Fruit fly (Drosophila melanogaster) whole organism, embryonic: Measurements from ENCODE around the gene Ubi-p5E.

Experiments used
- Ada2b ChIP-seq: fragments of 200-800 bp; sonication (Bioruptor generic); IDR thresholded peaks from 2 replicates; pipeline ENCODE4 v1.3.6; 2022; ENCODE audit warnings: missing biosample characterization, missing genetic modification characterization
- Asciz ChIP-seq: fragments of 200-800 bp; sonication (Bioruptor generic); optimal IDR thresholded peaks from 2 replicates; lab custom pipeline; 2017; ENCODE audit warnings: missing biosample characterization, mild to moderate bottlenecking, missing genetic modification characterization, missing genetic modification reagents
- Bteb2 ChIP-seq: fragments of 200-800 bp; sonication (Bioruptor generic); optimal IDR thresholded peaks from 2 replicates; lab custom pipeline; 2016; ENCODE audit warnings: missing biosample characterization, missing genetic modification characterization
- C15 ChIP-seq: fragments of 200-800 bp; sonication (Bioruptor generic); IDR thresholded peaks from 3 replicates; pipeline ENCODE4 v1.3.6; 2022; ENCODE audit warnings: missing biosample characterization, missing genetic modification characterization
- CG10462 ChIP-seq: fragments of 200-800 bp; sonication (Bioruptor generic); optimal IDR thresholded peaks from 2 replicates; lab custom pipeline; 2016; ENCODE audit warnings: missing biosample characterization, missing genetic modification characterization
- CG11398 ChIP-seq: fragments of 200-800 bp; sonication (Bioruptor generic); optimal IDR thresholded peaks from 2 replicates; lab custom pipeline; 2016; ENCODE audit warnings: missing biosample characterization, missing genetic modification characterization
- CG11456 ChIP-seq: fragments of 200-800 bp; sonication (Bioruptor generic); IDR thresholded peaks from 3 replicates; pipeline ENCODE4 v1.3.6; 2022; ENCODE audit warnings: missing biosample characterization, missing genetic modification characterization
- CG11560 ChIP-seq: fragments of 200-800 bp; sonication (Bioruptor generic); IDR thresholded peaks from 3 replicates; pipeline ENCODE4 v1.3.6; 2022; ENCODE audit warnings: missing biosample characterization, missing genetic modification characterization
- CG13287 ChIP-seq: fragments of 200-800 bp; sonication (Bioruptor generic); IDR thresholded peaks from 2 replicates; pipeline ENCODE4 v1.3.6; 2022; ENCODE audit warnings: missing biosample characterization, missing genetic modification characterization; ENCODE audit not compliant: partially characterized antibody
- CG14014 ChIP-seq: fragments of 200-800 bp; sonication (Bioruptor generic); IDR thresholded peaks from 2 replicates; pipeline ENCODE4 v1.3.6; 2022; ENCODE audit warnings: missing biosample characterization, missing genetic modification characterization
- CG14050 ChIP-seq: fragments of 200-800 bp; sonication (Bioruptor generic); IDR thresholded peaks from 3 replicates; pipeline ENCODE4 v1.3.6; 2022; ENCODE audit warnings: missing biosample characterization, missing genetic modification characterization
- CG17802 ChIP-seq: fragments of 200-800 bp; sonication (Bioruptor generic); optimal IDR thresholded peaks from 2 replicates; lab custom pipeline; 2018; ENCODE audit warnings: missing biosample characterization, mild to moderate bottlenecking, missing genetic modification characterization, moderate library complexity
- CG17912 ChIP-seq: fragments of 200-800 bp; sonication (Bioruptor generic); optimal IDR thresholded peaks from 2 replicates; lab custom pipeline; 2018; ENCODE audit warnings: missing biosample characterization, mild to moderate bottlenecking, missing genetic modification characterization
- CG2116 ChIP-seq: fragments of 200-800 bp; sonication (Bioruptor generic); optimal IDR thresholded peaks from 3 replicates; lab custom pipeline; 2018; ENCODE audit warnings: missing biosample characterization, mild to moderate bottlenecking, missing genetic modification characterization
- CG3065 ChIP-seq: fragments of 200-800 bp; sonication (Bioruptor generic); optimal IDR thresholded peaks from 2 replicates; lab custom pipeline; 2016; ENCODE audit warnings: missing biosample characterization, missing genetic modification characterization
- CG32772 ChIP-seq: fragments of 200-800 bp; sonication (Bioruptor generic); IDR thresholded peaks from 2 replicates; pipeline ENCODE4 v1.3.6; 2022; ENCODE audit warnings: missing biosample characterization, missing genetic modification characterization
- CG34422 ChIP-seq: fragments of 200-800 bp; sonication (Bioruptor generic); IDR thresholded peaks from 3 replicates; pipeline ENCODE4 v1.3.6; 2022; ENCODE audit warnings: missing biosample characterization, missing genetic modification characterization
- CG4282 ChIP-seq: fragments of 200-800 bp; sonication (Bioruptor generic); optimal IDR thresholded peaks from 2 replicates; lab custom pipeline; 2016; ENCODE audit warnings: missing biosample characterization, missing genetic modification characterization
- CG4424 ChIP-seq: fragments of 200-800 bp; sonication (Bioruptor generic); optimal IDR thresholded peaks from 3 replicates; lab custom pipeline; 2016; ENCODE audit warnings: missing biosample characterization, missing genetic modification characterization
- CG4854 ChIP-seq: fragments of 200-800 bp; sonication (Bioruptor generic); optimal IDR thresholded peaks from 2 replicates; lab custom pipeline; 2016; ENCODE audit warnings: missing biosample characterization, missing genetic modification characterization, inconsistent platforms
- CG7745 ChIP-seq: fragments of 200-800 bp; sonication (Bioruptor generic); optimal IDR thresholded peaks from 2 replicates; lab custom pipeline; 2018; ENCODE audit warnings: missing biosample characterization, mild to moderate bottlenecking, missing genetic modification characterization, moderate library complexity
- CG8281 ChIP-seq: fragments of 200-800 bp; sonication (Bioruptor generic); optimal IDR thresholded peaks from 2 replicates; lab custom pipeline; 2018; ENCODE audit warnings: missing biosample characterization, mild to moderate bottlenecking, missing genetic modification characterization, moderate library complexity
- Dip2 ChIP-seq: fragments of 200-800 bp; sonication (Bioruptor generic); IDR thresholded peaks from 2 replicates; pipeline ENCODE4 v1.3.6; 2022; ENCODE audit warnings: missing biosample characterization, missing genetic modification characterization
- Dp ChIP-seq: fragments of 200-800 bp; sonication (Bioruptor generic); optimal IDR thresholded peaks from 2 replicates; lab custom pipeline; 2018; ENCODE audit warnings: missing biosample characterization, mild to moderate bottlenecking, missing genetic modification characterization, moderate library complexity
- Gsc ChIP-seq: fragments of 200-800 bp; sonication (Bioruptor generic); IDR thresholded peaks from 2 replicates; pipeline ENCODE4 v1.3.6; 2022; ENCODE audit warnings: missing biosample characterization, missing genetic modification characterization
- H15 ChIP-seq: fragments of 200-800 bp; sonication (Bioruptor generic); IDR thresholded peaks from 3 replicates; pipeline ENCODE4 v1.3.6; 2022; ENCODE audit warnings: missing biosample characterization, missing genetic modification characterization
- Kr ChIP-seq: fragments of 200-800 bp; sonication (Bioruptor generic); optimal IDR thresholded peaks from 2 replicates; lab custom pipeline; 2017; ENCODE audit warnings: missing biosample characterization, mild to moderate bottlenecking, missing genetic modification characterization
- MTF-1 ChIP-seq: fragments of 200-800 bp; sonication (Bioruptor generic); optimal IDR thresholded peaks from 2 replicates; lab custom pipeline; 2018; ENCODE audit warnings: missing biosample characterization, mild to moderate bottlenecking, missing genetic modification characterization, borderline replicate concordance
- Nf-YA ChIP-seq: fragments of 200-800 bp; sonication (Bioruptor generic); IDR thresholded peaks from 2 replicates; pipeline ENCODE4 v1.3.6; 2022; ENCODE audit warnings: missing biosample characterization, missing genetic modification characterization
- Pdp1 ChIP-seq, 2 experiments: fragments of 200-800 bp; sonication (Bioruptor generic); optimal IDR thresholded peaks; 3 replicates each; lab custom pipeline; 2016; ENCODE audit warnings: missing biosample characterization in 2 of 2, missing genetic modification characterization in 2 of 2, mild to moderate bottlenecking in 1 of 2, moderate library complexity in 1 of 2
- Poxn ChIP-seq: fragments of 200-800 bp; sonication (Bioruptor generic); IDR thresholded peaks from 2 replicates; pipeline ENCODE4 v1.3.6; 2022; ENCODE audit warnings: missing biosample characterization, missing genetic modification characterization
- Ravus ChIP-seq: fragments of 200-800 bp; sonication (Bioruptor generic); IDR thresholded peaks from 2 replicates; pipeline ENCODE4 v1.3.6; 2022; ENCODE audit warnings: missing biosample characterization, missing genetic modification characterization
- Rfx ChIP-seq: fragments of 200-800 bp; sonication (Bioruptor generic); IDR thresholded peaks from 2 replicates; pipeline ENCODE4 v1.3.6; 2022; ENCODE audit warnings: missing biosample characterization, missing genetic modification characterization
- Tbp ChIP-seq: fragments of >200 bp; optimal IDR thresholded peaks from 2 replicates; lab custom pipeline; 2018; ENCODE audit warnings: missing biosample characterization, missing genetic modification characterization
- aop ChIP-seq: fragments of 200-800 bp; sonication (Bioruptor generic); IDR thresholded peaks from 2 replicates; pipeline ENCODE4 v1.3.6; 2022; ENCODE audit warnings: missing biosample characterization, missing genetic modification characterization
- cg ChIP-seq: fragments of 200-800 bp; sonication (Bioruptor generic); optimal IDR thresholded peaks from 3 replicates; lab custom pipeline; 2019; ENCODE audit warnings: missing biosample characterization, mild to moderate bottlenecking, missing genetic modification characterization, moderate library complexity
- crc ChIP-seq: fragments of 200-800 bp; sonication (Bioruptor generic); optimal IDR thresholded peaks from 2 replicates; lab custom pipeline; 2016; ENCODE audit warnings: missing biosample characterization, missing genetic modification characterization
- crol ChIP-seq: fragments of 200-800 bp; sonication (Bioruptor generic); IDR thresholded peaks from 2 replicates; pipeline ENCODE4 v1.3.6; 2022; ENCODE audit warnings: missing biosample characterization, missing genetic modification characterization
- dysf ChIP-seq: fragments of 200-800 bp; sonication (Bioruptor generic); IDR thresholded peaks from 3 replicates; pipeline ENCODE4 v1.3.6; 2022; ENCODE audit warnings: missing biosample characterization, missing genetic modification characterization
- en ChIP-seq: fragments of 200-800 bp; sonication (Bioruptor generic); optimal IDR thresholded peaks from 2 replicates; lab custom pipeline; 2016; ENCODE audit warnings: missing biosample characterization, missing genetic modification characterization
- fd102C ChIP-seq: fragments of 200-800 bp; sonication (Bioruptor generic); optimal IDR thresholded peaks from 2 replicates; lab custom pipeline; 2018; ENCODE audit warnings: missing biosample characterization, mild to moderate bottlenecking, missing genetic modification characterization, moderate library complexity
- gce ChIP-seq: fragments of 200-800 bp; sonication (Bioruptor generic); IDR thresholded peaks from 3 replicates; pipeline ENCODE4 v1.3.6; 2022; ENCODE audit warnings: missing biosample characterization, missing genetic modification characterization
- gfzf ChIP-seq: fragments of 200-800 bp; sonication (Bioruptor generic); optimal IDR thresholded peaks from 2 replicates; lab custom pipeline; 2016; ENCODE audit warnings: missing biosample characterization, mild to moderate bottlenecking, missing genetic modification characterization, moderate library complexity
- kah ChIP-seq: fragments of 200-800 bp; sonication (Bioruptor generic); optimal IDR thresholded peaks from 2 replicates; lab custom pipeline; 2018; ENCODE audit warnings: missing biosample characterization, mild to moderate bottlenecking, missing genetic modification characterization
- ken ChIP-seq: fragments of 200-800 bp; sonication (Bioruptor generic); IDR thresholded peaks from 3 replicates; pipeline ENCODE4 v1.3.6; 2022; ENCODE audit warnings: missing biosample characterization, missing genetic modification characterization
- lab ChIP-seq: fragments of 200-800 bp; sonication (Bioruptor generic); optimal IDR thresholded peaks from 3 replicates; lab custom pipeline; 2017; ENCODE audit warnings: missing biosample characterization, missing genetic modification characterization, mild to moderate bottlenecking, moderate library complexity, missing genetic modification reagents
- lilli ChIP-seq: fragments of 200-800 bp; sonication (Bioruptor generic); optimal IDR thresholded peaks from 3 replicates; lab custom pipeline; 2016; ENCODE audit warnings: missing biosample characterization, missing genetic modification characterization
- org-1 ChIP-seq: fragments of 200-800 bp; sonication (Bioruptor generic); optimal IDR thresholded peaks from 2 replicates; lab custom pipeline; 2017; ENCODE audit warnings: missing biosample characterization, missing genetic modification characterization
- rib ChIP-seq: fragments of 200-800 bp; sonication (Bioruptor generic); IDR thresholded peaks from 2 replicates; pipeline ENCODE4 v1.3.6; 2022; ENCODE audit warnings: missing biosample characterization, missing genetic modification characterization
- row ChIP-seq: fragments of 200-800 bp; sonication (Bioruptor generic); IDR thresholded peaks from 3 replicates; pipeline ENCODE4 v1.3.6; 2022; ENCODE audit warnings: missing biosample characterization, missing genetic modification characterization
- seq ChIP-seq: fragments of 200-800 bp; sonication (Bioruptor generic); IDR thresholded peaks from 2 replicates; pipeline ENCODE4 v1.3.6; 2022; ENCODE audit warnings: missing biosample characterization, missing genetic modification characterization
- sim ChIP-seq: fragments of 200-800 bp; sonication (Bioruptor generic); IDR thresholded peaks from 2 replicates; pipeline ENCODE4 v1.3.6; 2022; ENCODE audit warnings: missing biosample characterization, missing genetic modification characterization

The Ubi-p5E gene

DNA sequence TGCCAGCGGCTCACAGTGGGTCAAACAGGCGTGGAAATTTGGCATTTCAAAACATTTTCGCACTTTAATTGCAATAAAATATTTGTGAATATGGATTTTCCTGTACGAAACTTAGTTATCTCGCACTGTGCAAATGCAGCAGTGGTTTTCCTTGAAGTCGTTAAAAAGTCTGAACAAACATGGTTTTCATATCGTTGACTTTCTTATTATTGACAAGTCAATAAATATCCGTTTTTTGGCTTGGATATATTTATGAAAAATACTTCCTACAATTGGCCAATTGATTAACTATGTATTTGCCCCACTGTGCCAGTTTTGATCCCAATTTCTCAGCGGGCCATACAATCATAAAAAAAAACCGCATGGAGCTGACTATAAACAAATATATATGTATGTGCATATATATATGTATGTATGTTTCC is 14.0 kb downstream of the Ubi-p5E start (continued):
- TF ChIP-seq Dp (GFP tag; lab: Kevin White, UChicago): peak; percentile 4
- peak; percentile 65 for TF ChIP-seq Dip2 (GFP tag; lab: Robert Waterston, UW)
- TF ChIP-seq CG11560 (tag; lab: Robert Waterston, UW): peak; percentile 88
- peak; percentile 94 for TF ChIP-seq Bteb2 (GFP tag; lab: Kevin White, UChicago)
- peak; percentile 94 for TF ChIP-seq CG14050 (GFP tag; lab: Robert Waterston, UW)
- peak; percentile 6 for TF ChIP-seq fd102C (GFP tag; lab: Kevin White, UChicago)
- TF ChIP-seq CG4282: peak; percentile 94
- TF ChIP-seq CG4854: peak; percentile 93
- peak; percentile 80 for TF ChIP-seq CG17802
- TF ChIP-seq sim: peak; percentile 87
- peak; percentile 92 for TF ChIP-seq kah (GFP tag; lab: Kevin White, UChicago)
- peak; percentile 91 for TF ChIP-seq CG14014 (GFP tag; lab: Robert Waterston, UW)
- peak; percentile 85 for TF ChIP-seq MTF-1 (GFP tag; lab: Kevin White, UChicago)
- peak; percentile 95 for TF ChIP-seq crc (GFP tag; lab: Kevin White, UChicago)
- peak; percentile 84 for TF ChIP-seq CG2116 (GFP tag; lab: Kevin White, UChicago)
- TF ChIP-seq Poxn (GFP tag; lab: Robert Waterston, UW): no peak
- TF ChIP-seq CG4424 (GFP tag; lab: Kevin White, UChicago): peak; percentile 96
- peak; percentile 92 for TF ChIP-seq Nf-YA (GFP tag; lab: Robert Waterston, UW)
- TF ChIP-seq CG17912 (GFP tag; lab: Kevin White, UChicago): peak; percentile 82
- TF ChIP-seq Kr (GFP tag; lab: Kevin White, UChicago): no peak
- peak; percentile 39; the same call in 1 of the 2 replicates for TF ChIP-seq CG13287 (GFP tag; lab: Robert Waterston, UW)
- TF ChIP-seq lab: peak; percentile 95
- TF ChIP-seq rib: peak; percentile 82
- peak; percentile 97 for TF ChIP-seq org-1 (GFP tag; lab: Kevin White, UChicago)
- TF ChIP-seq Pdp1 (GFP tag; optimal IDR thresholded peaks at IDR 0.05; lab: Kevin White, UChicago): peak; percentile 92 to 96
- peak; percentile 84 for TF ChIP-seq Gsc
- TF ChIP-seq C15 (GFP tag; lab: Robert Waterston, UW): peak; percentile 82
- TF ChIP-seq Ada2b: peak; percentile 93
- no peak for TF ChIP-seq Tbp
- TF ChIP-seq seq (GFP tag; lab: Robert Waterston, UW): peak; percentile 97
- TF ChIP-seq CG8281 (tag; lab: Kevin White, UChicago): peak; percentile 82
- TF ChIP-seq CG11456: peak; percentile 88
- TF ChIP-seq CG11398 (GFP tag; lab: Kevin White, UChicago): peak; percentile 89
- peak; percentile 96 for TF ChIP-seq lilli (GFP tag; lab: Kevin White, UChicago)
- TF ChIP-seq CG34422 (GFP tag; lab: Robert Waterston, UW): peak; percentile 96
- TF ChIP-seq ken (GFP tag; lab: Robert Waterston, UW): peak; percentile 95
- peak; percentile 91 for TF ChIP-seq CG3065 (GFP tag; lab: Kevin White, UChicago)
- peak; percentile 71; the same call in 1 of the 2 replicates for TF ChIP-seq aop
- TF ChIP-seq CG10462 (GFP tag; lab: Kevin White, UChicago): peak; percentile 92
- no peak for TF ChIP-seq CG7745 (tag; lab: Kevin White, UChicago)
- peak; percentile 91 for TF ChIP-seq H15 (GFP tag; lab: Robert Waterston, UW)
- TF ChIP-seq CG32772: peak; percentile 95
- peak; percentile 4 for TF ChIP-seq gfzf (GFP tag; lab: Kevin White, UChicago)
- TF ChIP-seq Ravus: peak; percentile 83
- peak; percentile 88 for TF ChIP-seq Rfx (GFP tag; lab: Robert Waterston, UW)
- no peak for TF ChIP-seq cg (GFP tag; lab: Kevin White, UChicago)
- TF ChIP-seq en (GFP tag; lab: Kevin White, UChicago): peak; percentile 96
- TF ChIP-seq dysf (GFP tag; lab: Robert Waterston, UW): peak; percentile 96
- TF ChIP-seq crol (GFP tag; lab: Robert Waterston, UW): peak; percentile 45; the same call in 1 of the 2 replicates
- TF ChIP-seq Asciz (GFP tag; lab: Kevin White, UChicago): peak; percentile 97
- peak; percentile 89 for TF ChIP-seq gce
- TF ChIP-seq row (GFP tag; lab: Robert Waterston, UW): peak; percentile 92
